Worm (Caenorhabditis elegans) whole organism, L2 larva: ENCODE data around the gene clec-83.

Experiments
- C34F6.9 ChIP-seq: fragments of 150-350 bp; optimal IDR thresholded peaks from 2 replicates; lab custom pipeline; 2014; ENCODE audit warnings: missing biosample characterization, missing genetic modification characterization
- F13H6.1 ChIP-seq: sonication (generic microtip); optimal IDR thresholded peaks from 2 replicates; lab custom pipeline; 2016; ENCODE audit warnings: missing genetic modification characterization, missing compliant biosample characterization
- R02D3.7 ChIP-seq: fragments of 150-350 bp; optimal IDR thresholded peaks from 2 replicates; lab custom pipeline; 2014; ENCODE audit warnings: missing biosample characterization, missing genetic modification characterization
- Y55F3AM.14 ChIP-seq: fragments of 200-800 bp; sonication (Bioruptor generic); optimal IDR thresholded peaks from 2 replicates; lab custom pipeline; 2018; ENCODE audit warnings: mild to moderate bottlenecking, missing genetic modification characterization, missing compliant biosample characterization
- ZK546.5 ChIP-seq: sonication (generic microtip); optimal IDR thresholded peaks from 2 replicates; lab custom pipeline; 2017; ENCODE audit warnings: missing biosample characterization, missing genetic modification characterization
- alr-1 ChIP-seq: fragments of 150-350 bp; optimal IDR thresholded peaks from 2 replicates; lab custom pipeline; 2014; ENCODE audit warnings: missing biosample characterization, missing genetic modification characterization
- ama-1 ChIP-seq: fragments of 150-350 bp; optimal IDR thresholded peaks from 2 replicates; lab custom pipeline; 2018; ENCODE audit warnings: inconsistent platforms
- ceh-16 ChIP-seq: fragments of 150-350 bp; optimal IDR thresholded peaks from 2 replicates; lab custom pipeline; 2014; ENCODE audit warnings: missing biosample characterization, missing genetic modification characterization
- elt-1 ChIP-seq: fragments of 150-350 bp; optimal IDR thresholded peaks from 2 replicates; lab custom pipeline; 2014; ENCODE audit warnings: missing biosample characterization, missing genetic modification characterization
- fos-1 ChIP-seq: fragments of 150-350 bp; optimal IDR thresholded peaks from 2 replicates; lab custom pipeline; 2014; ENCODE audit warnings: missing biosample characterization, missing genetic modification characterization
- gmeb-1 ChIP-seq: fragments of 150-350 bp; optimal IDR thresholded peaks from 2 replicates; lab custom pipeline; 2014; ENCODE audit warnings: missing biosample characterization, missing genetic modification characterization
- lin-11 ChIP-seq: fragments of 150-350 bp; sonication (generic microtip); optimal IDR thresholded peaks from 2 replicates; lab custom pipeline; 2014; ENCODE audit warnings: missing biosample characterization, missing genetic modification characterization, inconsistent platforms, mixed read lengths
- lin-13 ChIP-seq: fragments of 150-350 bp; optimal IDR thresholded peaks from 2 replicates; lab custom pipeline; 2014; ENCODE audit warnings: missing biosample characterization, missing genetic modification reagents, missing genetic modification characterization
- lin-39 ChIP-seq: fragments of 150-350 bp; optimal IDR thresholded peaks from 2 replicates; lab custom pipeline; 2014; ENCODE audit warnings: missing biosample characterization, missing genetic modification reagents, missing genetic modification characterization
- lsy-2 ChIP-seq, 2 experiments: fragments of 150-350 bp in 1 of 2; sonication (generic microtip) in 1 of 2; optimal IDR thresholded peaks; 2 replicates each; lab custom pipeline; 2014 to 2017; ENCODE audit warnings: missing biosample characterization in 2 of 2, missing genetic modification characterization in 2 of 2
- mbf-1 ChIP-seq: sonication (generic microtip); optimal IDR thresholded peaks from 2 replicates; lab custom pipeline; 2017; ENCODE audit warnings: missing biosample characterization, missing genetic modification characterization
- mdl-1 ChIP-seq, 2 experiments: fragments of 150-350 bp in 1 of 2; sonication (generic microtip) in 1 of 2; optimal IDR thresholded peaks; 2 replicates each; lab custom pipeline; 2017; ENCODE audit warnings: missing biosample characterization in 2 of 2, missing genetic modification characterization in 2 of 2
- nhr-10 ChIP-seq: sonication (generic microtip); optimal IDR thresholded peaks from 2 replicates; lab custom pipeline; 2017; ENCODE audit warnings: missing biosample characterization, missing genetic modification characterization
- nhr-11 ChIP-seq: fragments of 150-350 bp; optimal IDR thresholded peaks from 2 replicates; lab custom pipeline; 2014; ENCODE audit warnings: missing biosample characterization, missing genetic modification characterization
- nhr-12 ChIP-seq: fragments of 150-350 bp; optimal IDR thresholded peaks from 2 replicates; lab custom pipeline; 2014; ENCODE audit warnings: missing biosample characterization, missing genetic modification characterization
- nhr-129 ChIP-seq: fragments of 150-350 bp; optimal IDR thresholded peaks from 2 replicates; lab custom pipeline; 2014; ENCODE audit warnings: missing biosample characterization, missing genetic modification characterization
- nhr-23 ChIP-seq: fragments of 150-350 bp; optimal IDR thresholded peaks from 2 replicates; lab custom pipeline; 2014; ENCODE audit warnings: missing biosample characterization, missing genetic modification reagents, missing genetic modification characterization
- nhr-237 ChIP-seq: fragments of 150-350 bp; optimal IDR thresholded peaks from 2 replicates; lab custom pipeline; 2014; ENCODE audit warnings: missing biosample characterization, missing genetic modification characterization
- nhr-25 ChIP-seq: fragments of 150-350 bp; sonication (generic microtip); optimal IDR thresholded peaks from 3 replicates; lab custom pipeline; 2014; ENCODE audit warnings: missing biosample characterization, missing genetic modification characterization
- nhr-6 ChIP-seq: fragments of 150-350 bp; optimal IDR thresholded peaks from 2 replicates; lab custom pipeline; 2014; ENCODE audit warnings: missing biosample characterization, missing genetic modification characterization
- nhr-77 ChIP-seq: fragments of 150-350 bp; optimal IDR thresholded peaks from 2 replicates; lab custom pipeline; 2014; ENCODE audit warnings: missing biosample characterization, missing genetic modification characterization
- sma-3 ChIP-seq: sonication (generic microtip); optimal IDR thresholded peaks from 2 replicates; lab custom pipeline; 2016; ENCODE audit warnings: missing genetic modification reagents, missing genetic modification characterization, missing compliant biosample characterization
- sma-9 ChIP-seq, 2 experiments: fragments of 150-350 bp in 1 of 2; sonication (generic microtip) in 1 of 2; optimal IDR thresholded peaks; 2 replicates each; lab custom pipeline; 2014 to 2016; ENCODE audit warnings: missing genetic modification characterization in 2 of 2, mild to moderate bottlenecking in 1 of 2, missing biosample characterization in 1 of 2, missing compliant biosample characterization in 1 of 2, missing genetic modification reagents in 1 of 2, moderate library complexity in 1 of 2
- unc-39 ChIP-seq: fragments of 150-350 bp; optimal IDR thresholded peaks from 2 replicates; lab custom pipeline; 2014; ENCODE audit warnings: missing biosample characterization, missing genetic modification characterization
- unc-55 ChIP-seq: fragments of 150-350 bp; sonication (generic microtip); optimal IDR thresholded peaks from 3 replicates; lab custom pipeline; 2014; ENCODE audit warnings: missing biosample characterization, missing genetic modification reagents, missing genetic modification characterization
- unc-62 ChIP-seq: fragments of 150-350 bp; optimal IDR thresholded peaks from 2 replicates; lab custom pipeline; 2014; ENCODE audit warnings: missing biosample characterization, missing genetic modification reagents, missing genetic modification characterization
- ztf-1 ChIP-seq: fragments of 200-800 bp; sonication (Bioruptor generic); conservative IDR thresholded peaks from 2 replicates; pipeline ENCODE4 v1.3.6; 2022; ENCODE audit warnings: missing genetic modification characterization, missing compliant biosample characterization
- ztf-11 ChIP-seq: sonication (generic microtip); optimal IDR thresholded peaks from 2 replicates; lab custom pipeline; 2017; ENCODE audit warnings: missing biosample characterization, missing genetic modification characterization
- ztf-4 ChIP-seq: fragments of 150-350 bp; optimal IDR thresholded peaks from 2 replicates; lab custom pipeline; 2014; ENCODE audit warnings: missing biosample characterization, missing genetic modification characterization

The clec-83 gene

ce11 chrIV:2826335-2826734 lies 14.9 kb downstream of the clec-83 start:
- TF ChIP-seq gmeb-1 (tag; lab: Kevin White, UChicago), result no peak
- no peak for TF ChIP-seq fos-1
- no peak for TF ChIP-seq nhr-11
- no peak for TF ChIP-seq Y55F3AM.14 (GFP tag; lab: Kevin White, UChicago)
- no peak for TF ChIP-seq mdl-1 (tag; optimal IDR thresholded peaks at IDR 0.05; lab: Kevin White, UChicago)
- TF ChIP-seq ztf-1, result no peak
- no peak for TF ChIP-seq nhr-6 (tag; lab: Kevin White, UChicago)
- no peak for TF ChIP-seq ceh-16 (tag; lab: Kevin White, UChicago)
- TF ChIP-seq nhr-237 (tag; lab: Kevin White, UChicago), result no peak
- no peak for TF ChIP-seq elt-1 (tag; lab: Kevin White, UChicago)
- TF ChIP-seq nhr-129 (tag; lab: Kevin White, UChicago), result no peak
- no peak for TF ChIP-seq R02D3.7 (tag; lab: Kevin White, UChicago)
- no peak for TF ChIP-seq lsy-2 (tag; optimal IDR thresholded peaks at IDR 0.05; lab: Kevin White, UChicago)
- no peak for TF ChIP-seq unc-62 (GFP tag; lab: Kevin White, UChicago)
- no peak for TF ChIP-seq unc-55 (GFP tag; lab: Kevin White, UChicago)
- no peak for TF ChIP-seq mbf-1 (tag; lab: Kevin White, UChicago)
- no peak for TF ChIP-seq nhr-77 (tag; lab: Kevin White, UChicago)
- TF ChIP-seq nhr-10, result no peak
- no peak for TF ChIP-seq unc-39 (tag; lab: Kevin White, UChicago)
- no peak for TF ChIP-seq nhr-23 (tag; lab: Kevin White, UChicago)
- TF ChIP-seq, all 48 proteins: peak for 0

ce11 chrIV:2825460-2826103 lies 15.7 kb downstream of the clec-83 start:
- TF ChIP-seq lin-11 (tag; lab: Kevin White, UChicago), result no peak
- TF ChIP-seq mbf-1 (tag; lab: Kevin White, UChicago), result no peak
- TF ChIP-seq unc-62 (GFP tag; lab: Kevin White, UChicago), result no peak
- TF ChIP-seq ztf-11, result no peak
- TF ChIP-seq alr-1 (tag; lab: Kevin White, UChicago), result no peak
- TF ChIP-seq R02D3.7 (tag; lab: Kevin White, UChicago), result no peak
- no peak for TF ChIP-seq lin-13 (GFP tag; lab: Kevin White, UChicago)
- no peak for TF ChIP-seq ztf-4
- TF ChIP-seq C34F6.9 (tag; lab: Kevin White, UChicago), result no peak
- no peak for TF ChIP-seq sma-3 (GFP tag; lab: Kevin White, UChicago)
- TF ChIP-seq lin-39 (tag; lab: Kevin White, UChicago), result no peak
- no peak for TF ChIP-seq nhr-6 (tag; lab: Kevin White, UChicago)
- TF ChIP-seq Y55F3AM.14 (GFP tag; lab: Kevin White, UChicago), result no peak

- TF ChIP-seq sma-9 (GFP tag; optimal IDR thresholded peaks at IDR 0.05; lab: Kevin White, UChicago) (no peak), sma-9 (tag; optimal IDR thresholded peaks at IDR 0.05; lab: Kevin White, UChicago) (no peak), ama-1 (no peak), lin-11 (tag; lab: Kevin White, UChicago) (no peak), fos-1 (no peak), ztf-1 (no peak), nhr-10 (no peak), sma-3 (GFP tag; lab: Kevin White, UChicago) (no peak), lin-13 (GFP tag; lab: Kevin White, UChicago) (no peak), unc-62 (GFP tag; lab: Kevin White, UChicago) (no peak)
Observed at ce11 chrIV:2823446-2823845, 17.8 kb downstream of the clec-83 start, which contains the start of gene clec-80. TSS of gene clec-80 (plus strand) at chrIV:2823746.

ce11 chrIV:2820408-2820807 lies 20.9 kb downstream of the clec-83 start, which contains the start of gene Y54G2A.37:
TSS of gene Y54G2A.37 (plus strand) at chrIV:2820708.
- TF ChIP-seq unc-62 (GFP tag; lab: Kevin White, UChicago) (no peak), ztf-4 (no peak), Y55F3AM.14 (GFP tag; lab: Kevin White, UChicago) (no peak), F13H6.1 (no peak), ZK546.5 (no peak), C34F6.9 (tag; lab: Kevin White, UChicago) (no peak), nhr-129 (tag; lab: Kevin White, UChicago) (no peak), nhr-11 (no peak), nhr-12 (tag; lab: Kevin White, UChicago) (no peak)

ce11 chrIV:2819633-2820032 lies 21.6 kb downstream of the clec-83 start, which contains the start of gene Y54G2A.13:
TSS of gene Y54G2A.13 (minus strand) at chrIV:2819733.
- TF ChIP-seq F13H6.1 (no peak), nhr-25 (tag; lab: Kevin White, UChicago) (no peak), nhr-6 (tag; lab: Kevin White, UChicago) (no peak), mbf-1 (tag; lab: Kevin White, UChicago) (no peak), ztf-4 (no peak), alr-1 (tag; lab: Kevin White, UChicago) (no peak)
